Worm (Caenorhabditis elegans): ENCODE data around the gene eat-4.

ce11 chrIII:9110270-9110669 is 26.4 kb upstream of the eat-4 start:
- TF ChIP-seq zag-1 (tag; optimal IDR thresholded peaks at IDR 0.05) (no peak), elt-3 (tag; optimal IDR thresholded peaks at IDR 0.05) (no peak), nhr-90 (tag; optimal IDR thresholded peaks at IDR 0.05; ENCODE audit: poor library complexity) (no peak), lin-35 (GFP tag; optimal IDR thresholded peaks at IDR 0.05) (no peak), dpl-1 (GFP tag; optimal IDR thresholded peaks at IDR 0.05) (no peak), elt-2 (tag; optimal IDR thresholded peaks at IDR 0.05) (peak; percentile 28), egl-27 (tag; optimal IDR thresholded peaks at IDR 0.05) (no peak), rnt-1 (tag; optimal IDR thresholded peaks at IDR 0.05) (no peak), nhr-11 (tag; optimal IDR thresholded peaks at IDR 0.05) (no peak), ama-1 (optimal IDR thresholded peaks at IDR 0.05) (no peak)
